Worm (Caenorhabditis elegans) whole organism, dauer: ENCODE data around the gene F45G2.7.
"Not testable (repeated sequence)": the region's sequence is repeated elsewhere in the genome, so short reads cannot be mapped to it uniquely, and the experiment has no call there.

Experiments used
- unc-62 ChIP-seq: sonication (generic microtip); optimal IDR thresholded peaks from 2 replicates; lab custom pipeline; 2017; ENCODE audit warnings: missing biosample characterization, missing genetic modification reagents, missing genetic modification characterization

The F45G2.7 gene

ce11 chrIII:13452824-13453223 is 18.5 kb upstream of the F45G2.7 start:
- TF ChIP-seq unc-62 (GFP tag; lab: Kevin White, UChicago) = no peak

- TF ChIP-seq unc-62 (GFP tag; lab: Kevin White, UChicago) = no peak
Observed at ce11 chrIII:13439415-13439814, 5.1 kb upstream of the F45G2.7 start, which contains the start of gene ciao-2B. TSS of gene ciao-2B (minus strand) at chrIII:13439544.

- TF ChIP-seq unc-62 (GFP tag; lab: Kevin White, UChicago) = no peak
Observed at ce11 chrIII:13436843-13437242, 2.5 kb upstream of the F45G2.7 start, which contains the start of gene F45G2.9. TSS of gene F45G2.9 (minus strand) at chrIII:13436943.

ce11 chrIII:13435570-13435969 is 1.3 kb upstream of the F45G2.7 start, which contains the start of gene F45G2.8:
TSS of gene F45G2.8 (minus strand) at chrIII:13435670.
- TF ChIP-seq unc-62 (GFP tag; lab: Kevin White, UChicago) = no peak

- no peak for TF ChIP-seq unc-62 (GFP tag; lab: Kevin White, UChicago)
Observed at ce11 chrIII:13430162-13430561, 4.1 kb downstream of the F45G2.7 start, which contains the start of gene trf-1. TSS of gene trf-1 (plus strand) at chrIII:13430462.

ce11 chrIII:13429668-13430067 is 4.6 kb downstream of the F45G2.7 start, which contains the start of gene bli-5:
TSS of gene bli-5 (minus strand) at chrIII:13429768.
- no peak for TF ChIP-seq unc-62 (GFP tag; lab: Kevin White, UChicago)

- no peak for TF ChIP-seq unc-62 (GFP tag; lab: Kevin White, UChicago)
Observed at ce11 chrIII:13427817-13428216, 6.5 kb downstream of the F45G2.7 start.

- no peak for TF ChIP-seq unc-62 (GFP tag; lab: Kevin White, UChicago)
Observed at ce11 chrIII:13426036-13426435, 8.3 kb downstream of the F45G2.7 start, which contains the start of gene cope-1. TSS of gene cope-1 (plus strand) at chrIII:13426264.

- TF ChIP-seq unc-62 (GFP tag; lab: Kevin White, UChicago) = no peak
Observed at ce11 chrIII:13423414-13423813, 10.9 kb downstream of the F45G2.7 start, which contains the start of gene exo-1. TSS of gene exo-1 (plus strand) at chrIII:13423514.

ce11 chrIII:13418975-13419374 is 15.3 kb downstream of the F45G2.7 start:
- TF ChIP-seq unc-62 (GFP tag; lab: Kevin White, UChicago) = no peak

- no peak for TF ChIP-seq unc-62 (GFP tag; lab: Kevin White, UChicago)
Observed at ce11 chrIII:13411202-13411601, 23.1 kb downstream of the F45G2.7 start.

- no peak for TF ChIP-seq unc-62 (GFP tag; lab: Kevin White, UChicago)
Observed at ce11 chrIII:13409498-13409897, 24.8 kb downstream of the F45G2.7 start, which contains the start of gene myo-6. TSS of gene myo-6 (plus strand) at chrIII:13409798.

- no peak for TF ChIP-seq unc-62 (GFP tag; lab: Kevin White, UChicago)
Observed at ce11 chrIII:13405504-13405903, 28.8 kb downstream of the F45G2.7 start, which contains the start of gene nas-1. TSS of gene nas-1 (plus strand) at chrIII:13405804.

- no peak for TF ChIP-seq unc-62 (GFP tag; lab: Kevin White, UChicago)
Observed at ce11 chrIII:13404418-13404817, 29.9 kb downstream of the F45G2.7 start, which contains the start of gene ttr-52. TSS of gene ttr-52 (plus strand) at chrIII:13404718.

ce11 chrIII:13402934-13403333 is 31.4 kb downstream of the F45G2.7 start, which contains the start of gene mig-18:
TSS of gene mig-18 (plus strand) at chrIII:13403234.
- no peak for TF ChIP-seq unc-62 (GFP tag; lab: Kevin White, UChicago)

- not testable (repeated sequence) for TF ChIP-seq unc-62 (GFP tag; lab: Kevin White, UChicago)
Observed at ce11 chrIII:13401673-13402258, 32.5 kb downstream of the F45G2.7 start, which contains the start of the genes srlf-9 and srlf-10. TSS of gene srlf-9 (minus strand) at chrIII:13401773. TSS of gene srlf-10 (plus strand) at chrIII:13402208.

- TF ChIP-seq unc-62 (GFP tag; lab: Kevin White, UChicago) = no peak
Observed at ce11 chrIII:13395262-13395661, 39.0 kb downstream of the F45G2.7 start, which contains the start of gene F11F1.1. TSS of gene F11F1.1 (plus strand) at chrIII:13395562.
